ENCODE assay signal across 1 fruit fly cellular context in the genomic region with DNA sequence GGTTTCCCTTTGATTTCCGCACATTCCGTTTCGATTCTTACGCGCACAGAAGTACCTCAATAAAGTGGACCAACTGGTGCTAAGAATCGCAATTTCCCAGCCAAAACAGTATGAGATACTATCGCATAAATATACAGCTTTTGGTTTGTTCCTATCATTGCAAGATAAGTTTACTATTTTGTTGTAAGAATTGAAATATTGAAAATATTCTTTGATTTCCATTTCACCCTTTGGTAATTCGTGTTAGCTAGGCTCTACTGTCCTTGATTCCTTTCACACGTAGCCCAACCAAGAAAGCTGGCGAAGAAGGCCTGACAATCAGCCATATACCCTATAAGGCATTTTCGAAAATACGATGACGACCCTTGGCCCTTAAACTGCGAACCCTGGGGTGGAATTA.
TF ChIP-seq lines count a peak whose summit lies in the region.

No protein-coding gene starts in this region.

TF ChIP-seq in whole organism, embryonic, 481 proteins besides CTCF, POLR2A, EP300 and RAD21 (continued from another document and continues in another):
- TF ChIP-seq CG6813 (GFP tag; optimal IDR thresholded peaks at IDR 0.05; lab: Kevin White, UChicago), result peak; percentile 1
- no peak for TF ChIP-seq cad (GFP tag; optimal IDR thresholded peaks at IDR 0.05; lab: Kevin White, UChicago)
- TF ChIP-seq CG9727 (GFP tag; optimal IDR thresholded peaks at IDR 0.05; lab: Kevin White, UChicago), result peak; percentile 40
- no peak for TF ChIP-seq twi (tag; optimal IDR thresholded peaks at IDR 0.05; lab: Kevin White, UChicago)
- TF ChIP-seq YL-1 (GFP tag; optimal IDR thresholded peaks at IDR 0.05; lab: Kevin White, UChicago), result no peak
- no peak for TF ChIP-seq Six4 (GFP tag; optimal IDR thresholded peaks at IDR 0.05; lab: Kevin White, UChicago)
- TF ChIP-seq CG12071 (GFP tag; optimal IDR thresholded peaks at IDR 0.05; lab: Kevin White, UChicago), result peak; percentile 38
- no peak for TF ChIP-seq lbe (GFP tag; optimal IDR thresholded peaks at IDR 0.05; lab: Kevin White, UChicago)
- TF ChIP-seq ems (GFP tag; optimal IDR thresholded peaks at IDR 0.05; lab: Kevin White, UChicago), result no peak
- TF ChIP-seq CG17361 (GFP tag; IDR thresholded peaks at IDR 0.05; lab: Robert Waterston, UW), result peak; percentile 61
- TF ChIP-seq otp (GFP tag; IDR thresholded peaks at IDR 0.05; lab: Robert Waterston, UW), result no peak
- no peak for TF ChIP-seq h (optimal IDR thresholded peaks at IDR 0.05; lab: Kevin White, UChicago)
- TF ChIP-seq CG10431 (GFP tag; optimal IDR thresholded peaks at IDR 0.05; lab: Kevin White, UChicago), result peak; percentile 6
- TF ChIP-seq lab (GFP tag; optimal IDR thresholded peaks at IDR 0.05; lab: Kevin White, UChicago), result peak; percentile 67
- TF ChIP-seq Rx (GFP tag; IDR thresholded peaks at IDR 0.05; lab: Robert Waterston, UW), result peak; percentile 49
- no peak for TF ChIP-seq nom (GFP tag; optimal IDR thresholded peaks at IDR 0.05; lab: Kevin White, UChicago)
- no peak for TF ChIP-seq Sry-β (GFP tag; optimal IDR thresholded peaks at IDR 0.05; lab: Kevin White, UChicago)
- TF ChIP-seq Myb (GFP tag; optimal IDR thresholded peaks at IDR 0.05; lab: Kevin White, UChicago), result peak; percentile 19
- TF ChIP-seq CG2120 (GFP tag; optimal IDR thresholded peaks at IDR 0.05; lab: Kevin White, UChicago), result peak; percentile 46
- no peak for TF ChIP-seq odd (GFP tag; optimal IDR thresholded peaks at IDR 0.05; lab: Kevin White, UChicago)
- no peak for TF ChIP-seq ato (GFP tag; IDR thresholded peaks at IDR 0.05; lab: Robert Waterston, UW; ENCODE audit: partially characterized antibody)
- no peak for TF ChIP-seq CG13123 (GFP tag; optimal IDR thresholded peaks at IDR 0.05; lab: Kevin White, UChicago)
- 0 out of 2 replicates have a peak, but pooled peaks have one; percentile 18 for TF ChIP-seq CG11696 (GFP tag; IDR thresholded peaks at IDR 0.05; lab: Robert Waterston, UW)
- peak; percentile 37 for TF ChIP-seq lilli (GFP tag; optimal IDR thresholded peaks at IDR 0.05; lab: Kevin White, UChicago)
- TF ChIP-seq chinmo (GFP tag; IDR thresholded peaks at IDR 0.05; lab: Robert Waterston, UW; ENCODE audit: partially characterized antibody), result no peak
- peak; percentile 32 for TF ChIP-seq Sox100B (GFP tag; optimal IDR thresholded peaks at IDR 0.05; lab: Kevin White, UChicago)
- TF ChIP-seq Ada2b (GFP tag; IDR thresholded peaks at IDR 0.05; lab: Robert Waterston, UW), result no peak
- TF ChIP-seq Oaz (GFP tag; IDR thresholded peaks at IDR 0.05; lab: Robert Waterston, UW), result no peak
- no peak for TF ChIP-seq CG16779 (GFP tag; IDR thresholded peaks at IDR 0.05; lab: Robert Waterston, UW)
- TF ChIP-seq ttk (GFP tag; IDR thresholded peaks at IDR 0.05; lab: Robert Waterston, UW), result peak; percentile 27; the same call in 1 of the 2 replicates
- TF ChIP-seq exex (tag; optimal IDR thresholded peaks at IDR 0.05; lab: Kevin White, UChicago), result no peak
- peak in 1 of 2 experiments; percentile 58 for TF ChIP-seq bsh (GFP tag; optimal IDR thresholded peaks at IDR 0.05; lab: Kevin White, UChicago)
- no peak for TF ChIP-seq Opbp (GFP tag; IDR thresholded peaks at IDR 0.05; lab: Robert Waterston, UW; ENCODE audit: partially characterized antibody)
- no peak for TF ChIP-seq Asciz (GFP tag; optimal IDR thresholded peaks at IDR 0.05; lab: Kevin White, UChicago)
- TF ChIP-seq ac (GFP tag; optimal IDR thresholded peaks at IDR 0.05; lab: Kevin White, UChicago), result no peak
- TF ChIP-seq CG10366 (GFP tag; IDR thresholded peaks at IDR 0.05; lab: Robert Waterston, UW), result peak; percentile 34; the same call in 1 of the 2 replicates
- TF ChIP-seq Sin3A (optimal IDR thresholded peaks at IDR 0.05; lab: Kevin White, UChicago), result no peak
- no peak for TF ChIP-seq CG11247 (GFP tag; IDR thresholded peaks at IDR 0.05; lab: Robert Waterston, UW)
- peak; percentile 40 for TF ChIP-seq org-1 (GFP tag; optimal IDR thresholded peaks at IDR 0.05; lab: Kevin White, UChicago)
- peak; percentile 1 for TF ChIP-seq Mes4 (GFP tag; optimal IDR thresholded peaks at IDR 0.05; lab: Kevin White, UChicago)
- peak; percentile 59 for TF ChIP-seq CG13424 (tag; optimal IDR thresholded peaks at IDR 0.05; lab: Kevin White, UChicago)
- TF ChIP-seq sisA (GFP tag; IDR thresholded peaks at IDR 0.05; lab: Robert Waterston, UW), result peak; percentile 51
- TF ChIP-seq CG14050 (GFP tag; IDR thresholded peaks at IDR 0.05; lab: Robert Waterston, UW), result no peak
- TF ChIP-seq CG4282 (GFP tag; optimal IDR thresholded peaks at IDR 0.05; lab: Kevin White, UChicago), result no peak
- TF ChIP-seq Max (GFP tag; optimal IDR thresholded peaks at IDR 0.05; lab: Kevin White, UChicago), result peak; percentile 2
- TF ChIP-seq gt (GFP tag; IDR thresholded peaks at IDR 0.05; lab: Robert Waterston, UW), result no peak
- TF ChIP-seq ab (GFP tag; optimal IDR thresholded peaks at IDR 0.05; lab: Kevin White, UChicago), result no peak
- TF ChIP-seq pita (GFP tag; optimal IDR thresholded peaks at IDR 0.05; lab: Kevin White, UChicago), result no peak
- no peak for TF ChIP-seq HHEX (GFP tag; optimal IDR thresholded peaks at IDR 0.05; lab: Kevin White, UChicago)
- no peak for TF ChIP-seq B-H2 (GFP tag; optimal IDR thresholded peaks at IDR 0.05; lab: Kevin White, UChicago)
- TF ChIP-seq Lpt (GFP tag; optimal IDR thresholded peaks at IDR 0.05; lab: Kevin White, UChicago), result no peak
- no peak for TF ChIP-seq Ravus (GFP tag; IDR thresholded peaks at IDR 0.05; lab: Robert Waterston, UW)
- TF ChIP-seq kay (GFP tag; optimal IDR thresholded peaks at IDR 0.05; lab: Kevin White, UChicago), result no peak
- TF ChIP-seq dmrt11E (tag; optimal IDR thresholded peaks at IDR 0.05; lab: Kevin White, UChicago), result peak; percentile 53
- TF ChIP-seq CG7786 (GFP tag; optimal IDR thresholded peaks at IDR 0.05; lab: Kevin White, UChicago), result peak; percentile 33
- no peak for TF ChIP-seq cg (GFP tag; optimal IDR thresholded peaks at IDR 0.05; lab: Kevin White, UChicago)
- TF ChIP-seq seq (GFP tag; IDR thresholded peaks at IDR 0.05; lab: Robert Waterston, UW), result peak; percentile 26; the same call in 1 of the 2 replicates
- no peak for TF ChIP-seq sima (GFP tag; optimal IDR thresholded peaks at IDR 0.05; lab: Kevin White, UChicago)
- TF ChIP-seq CG9609 (GFP tag; optimal IDR thresholded peaks at IDR 0.05; lab: Kevin White, UChicago), result peak; percentile 20
- no peak for TF ChIP-seq NK7.1 (GFP tag; optimal IDR thresholded peaks at IDR 0.05; lab: Kevin White, UChicago)
- peak; percentile 18; the same call in 1 of the 2 replicates for TF ChIP-seq peb (GFP tag; IDR thresholded peaks at IDR 0.05; lab: Robert Waterston, UW)
- no peak for TF ChIP-seq Dad (GFP tag; optimal IDR thresholded peaks at IDR 0.05; lab: Kevin White, UChicago)
- peak; percentile 53 for TF ChIP-seq Blimp-1 (GFP tag; optimal IDR thresholded peaks at IDR 0.05; lab: Kevin White, UChicago)
- TF ChIP-seq CG8359 (GFP tag; optimal IDR thresholded peaks at IDR 0.05; lab: Kevin White, UChicago; ENCODE audit: borderline replicate concordance), result no peak
- TF ChIP-seq CG4730 (GFP tag; IDR thresholded peaks at IDR 0.05; lab: Robert Waterston, UW), result peak; percentile 26; the same call in 1 of the 2 replicates
- no peak for TF ChIP-seq CG3726 (GFP tag; IDR thresholded peaks at IDR 0.05; lab: Robert Waterston, UW)
- TF ChIP-seq mld (GFP tag; IDR thresholded peaks at IDR 0.05; lab: Robert Waterston, UW; ENCODE audit: partially characterized antibody), result no peak
- peak; percentile 30 for TF ChIP-seq Hmr (GFP tag; optimal IDR thresholded peaks at IDR 0.05; lab: Kevin White, UChicago)
- peak; percentile 24 to 56 for TF ChIP-seq dpn (GFP tag; optimal IDR thresholded peaks at IDR 0.05; lab: Kevin White, UChicago)
- peak; percentile 30 for TF ChIP-seq D19B (GFP tag; optimal IDR thresholded peaks at IDR 0.05; lab: Kevin White, UChicago)
- TF ChIP-seq Usf (GFP tag; optimal IDR thresholded peaks at IDR 0.05; lab: Kevin White, UChicago), result no peak
- no peak for TF ChIP-seq CG11093 (GFP tag; IDR thresholded peaks at IDR 0.05; lab: Robert Waterston, UW)
- TF ChIP-seq CG3407 (GFP tag; optimal IDR thresholded peaks at IDR 0.05; lab: Kevin White, UChicago), result peak; percentile 30
- TF ChIP-seq Dip2 (GFP tag; IDR thresholded peaks at IDR 0.05; lab: Robert Waterston, UW), result no peak
- no peak for TF ChIP-seq CG14860 (GFP tag; IDR thresholded peaks at IDR 0.05; lab: Robert Waterston, UW; ENCODE audit: partially characterized antibody)
- TF ChIP-seq danr (GFP tag; IDR thresholded peaks at IDR 0.05; lab: Robert Waterston, UW), result no peak
- TF ChIP-seq CG10209 (GFP tag; optimal IDR thresholded peaks at IDR 0.05; lab: Kevin White, UChicago), result no peak
- TF ChIP-seq insv (GFP tag; optimal IDR thresholded peaks at IDR 0.05; lab: Kevin White, UChicago), result no peak
- TF ChIP-seq tio (GFP tag; optimal IDR thresholded peaks at IDR 0.05; lab: Kevin White, UChicago), result peak; percentile 9
- no peak for TF ChIP-seq Trl (optimal IDR thresholded peaks at IDR 0.05; lab: Kevin White, UChicago)
- TF ChIP-seq Trl (GFP tag; optimal IDR thresholded peaks at IDR 0.05; lab: Kevin White, UChicago), result peak; percentile 23
- no peak for TF ChIP-seq CG10321 (GFP tag; IDR thresholded peaks at IDR 0.05; lab: Robert Waterston, UW)
- no peak for TF ChIP-seq wdn (GFP tag; IDR thresholded peaks at IDR 0.05; lab: Robert Waterston, UW)
- peak; percentile 61 for TF ChIP-seq phol (tag; optimal IDR thresholded peaks at IDR 0.05; lab: Kevin White, UChicago)
- TF ChIP-seq usp (GFP tag; optimal IDR thresholded peaks at IDR 0.05; lab: Kevin White, UChicago), result no peak
- no peak for TF ChIP-seq Dfd (GFP tag; optimal IDR thresholded peaks at IDR 0.05; lab: Kevin White, UChicago)
- TF ChIP-seq fd102C (GFP tag; optimal IDR thresholded peaks at IDR 0.05; lab: Kevin White, UChicago), result no peak
- TF ChIP-seq E2f2 (GFP tag; IDR thresholded peaks at IDR 0.05; lab: Robert Waterston, UW), result no peak
- no peak for TF ChIP-seq cato (GFP tag; optimal IDR thresholded peaks at IDR 0.05; lab: Kevin White, UChicago; ENCODE audit: borderline replicate concordance)
- TF ChIP-seq CG15514 (GFP tag; optimal IDR thresholded peaks at IDR 0.05; lab: Kevin White, UChicago), result peak; percentile 29
- no peak for TF ChIP-seq CG6765 (GFP tag; optimal IDR thresholded peaks at IDR 0.05; lab: Kevin White, UChicago)
- peak; percentile 30 for TF ChIP-seq CG16863 (GFP tag; optimal IDR thresholded peaks at IDR 0.05; lab: Kevin White, UChicago)
- TF ChIP-seq CG30431 (GFP tag; optimal IDR thresholded peaks at IDR 0.05; lab: Kevin White, UChicago), result no peak
- 0 out of 3 replicates have a peak, but pooled peaks have one; percentile 13 for TF ChIP-seq CG16813 (GFP tag; IDR thresholded peaks at IDR 0.05; lab: Robert Waterston, UW; ENCODE audit: partially characterized antibody)
- peak; percentile 33 for TF ChIP-seq Hsf (GFP tag; optimal IDR thresholded peaks at IDR 0.05; lab: Kevin White, UChicago)
- TF ChIP-seq NFAT (GFP tag; IDR thresholded peaks at IDR 0.05; lab: Robert Waterston, UW), result no peak
- TF ChIP-seq yki (optimal IDR thresholded peaks at IDR 0.05; lab: Kevin White, UChicago), result no peak
- peak; percentile 41 for TF ChIP-seq CG12219 (GFP tag; optimal IDR thresholded peaks at IDR 0.05; lab: Kevin White, UChicago)
- no peak for TF ChIP-seq rib (GFP tag; IDR thresholded peaks at IDR 0.05; lab: Robert Waterston, UW)
- no peak for TF ChIP-seq CG13775 (GFP tag; optimal IDR thresholded peaks at IDR 0.05; lab: Kevin White, UChicago)
- TF ChIP-seq CG12769 (tag; optimal IDR thresholded peaks at IDR 0.05; lab: Kevin White, UChicago), result peak; percentile 51
- TF ChIP-seq CG2199 (GFP tag; IDR thresholded peaks at IDR 0.05; lab: Robert Waterston, UW), result 0 out of 3 replicates have a peak, but pooled peaks have one; percentile 14
- no peak for TF ChIP-seq shn (GFP tag; optimal IDR thresholded peaks at IDR 0.05; lab: Kevin White, UChicago)
- TF ChIP-seq CG8281 (tag; optimal IDR thresholded peaks at IDR 0.05; lab: Kevin White, UChicago), result no peak
- no peak for TF ChIP-seq fu2 (GFP tag; optimal IDR thresholded peaks at IDR 0.05; lab: Kevin White, UChicago)
- no peak for TF ChIP-seq TFAM (GFP tag; optimal IDR thresholded peaks at IDR 0.05; lab: Kevin White, UChicago)
- TF ChIP-seq gem (tag; optimal IDR thresholded peaks at IDR 0.05; lab: Kevin White, UChicago), result peak; percentile 66
- TF ChIP-seq CG11085 (GFP tag; IDR thresholded peaks at IDR 0.05; lab: Robert Waterston, UW), result no peak
- no peak for TF ChIP-seq gsb (GFP tag; IDR thresholded peaks at IDR 0.05; lab: Robert Waterston, UW)
- no peak for TF ChIP-seq zen (tag; optimal IDR thresholded peaks at IDR 0.05; lab: Kevin White, UChicago)
- TF ChIP-seq CG3995 (GFP tag; optimal IDR thresholded peaks at IDR 0.05; lab: Kevin White, UChicago), result no peak
- peak; percentile 53; the same call in 1 of the 2 replicates for TF ChIP-seq stc (GFP tag; IDR thresholded peaks at IDR 0.05; lab: Robert Waterston, UW)
- TF ChIP-seq CG33213 (GFP tag; optimal IDR thresholded peaks at IDR 0.05; lab: Kevin White, UChicago), result peak; percentile 11
- TF ChIP-seq psq (GFP tag; optimal IDR thresholded peaks at IDR 0.05; lab: Kevin White, UChicago), result no peak
- no peak for TF ChIP-seq CG30020 (tag; optimal IDR thresholded peaks at IDR 0.05; lab: Kevin White, UChicago)
- no peak for TF ChIP-seq CG10274 (GFP tag; optimal IDR thresholded peaks at IDR 0.05; lab: Kevin White, UChicago)
- no peak for TF ChIP-seq inv (GFP tag; IDR thresholded peaks at IDR 0.05; lab: Robert Waterston, UW; ENCODE audit: partially characterized antibody)
- TF ChIP-seq Neu2 (GFP tag; optimal IDR thresholded peaks at IDR 0.05; lab: Kevin White, UChicago; ENCODE audit: borderline replicate concordance), result no peak
- no peak for TF ChIP-seq dimm (GFP tag; IDR thresholded peaks at IDR 0.05; lab: Robert Waterston, UW)
- no peak for TF ChIP-seq Spps (tag; optimal IDR thresholded peaks at IDR 0.05; lab: Kevin White, UChicago)
- TF ChIP-seq slp2 (GFP tag; optimal IDR thresholded peaks at IDR 0.05; lab: Kevin White, UChicago), result no peak
- TF ChIP-seq Bgb (GFP tag; IDR thresholded peaks at IDR 0.05; lab: Robert Waterston, UW; ENCODE audit: partially characterized antibody), result no peak
- TF ChIP-seq CG6272 (GFP tag; IDR thresholded peaks at IDR 0.05; lab: Robert Waterston, UW), result no peak
- TF ChIP-seq CG14441 (GFP tag; IDR thresholded peaks at IDR 0.05; lab: Robert Waterston, UW), result peak; percentile 36; the same call in 1 of the 2 replicates
- TF ChIP-seq CG8924 (tag; optimal IDR thresholded peaks at IDR 0.05; lab: Kevin White, UChicago), result peak; percentile 34
- TF ChIP-seq bbx (GFP tag; IDR thresholded peaks at IDR 0.05; lab: Robert Waterston, UW; ENCODE audit: partially characterized antibody), result no peak
- no peak for TF ChIP-seq ash1 (GFP tag; optimal IDR thresholded peaks at IDR 0.05; lab: Kevin White, UChicago)
- TF ChIP-seq CG3847 (GFP tag; IDR thresholded peaks at IDR 0.05; lab: Robert Waterston, UW), result no peak
- no peak for TF ChIP-seq Hey (tag; optimal IDR thresholded peaks at IDR 0.05; lab: Kevin White, UChicago)
